Fruit fly (Drosophila melanogaster): Measurements from ENCODE around the gene Pi4KIIIalpha.
A peak's percentile ranks its signal among the peaks of the same experiment; 100 is the strongest.

DNA sequence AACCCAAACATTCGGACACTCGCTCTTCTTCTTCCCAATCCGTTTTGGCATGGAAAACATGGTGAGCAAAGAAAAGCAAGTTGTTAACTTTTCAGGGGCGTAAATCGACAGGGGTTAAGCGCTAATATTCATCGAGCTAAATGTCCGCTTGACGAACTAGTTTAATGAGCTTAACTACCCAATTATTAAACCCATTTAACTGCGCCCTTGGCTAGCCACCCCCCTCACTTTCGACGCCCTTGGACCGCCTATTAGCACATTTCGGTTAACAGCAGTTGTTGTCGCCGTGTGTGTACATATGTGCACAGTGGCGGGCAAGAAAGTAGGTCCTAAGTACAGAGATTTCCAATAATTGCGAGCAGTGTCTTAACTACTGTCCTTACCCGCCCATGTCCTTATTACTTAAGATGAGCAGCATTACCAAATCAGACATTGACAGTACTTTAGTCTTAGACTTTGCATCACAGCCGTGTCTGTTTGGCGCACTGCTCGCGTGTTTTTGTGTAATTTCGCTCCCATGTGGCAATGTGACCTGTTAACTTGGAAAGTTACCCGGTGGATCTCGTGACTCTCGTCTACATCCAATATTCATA lies 35.1 kb upstream of the Pi4KIIIalpha start:
- peak; percentile 92 for TF ChIP-seq CG7101 (tag; optimal IDR thresholded peaks at IDR 0.05)
- peak; percentile 24 for TF ChIP-seq CG5204 (GFP tag; optimal IDR thresholded peaks at IDR 0.05)
- peak; percentile 75 for TF ChIP-seq Crg-1 (GFP tag; optimal IDR thresholded peaks at IDR 0.05)
- TF ChIP-seq Mnt (GFP tag; optimal IDR thresholded peaks at IDR 0.05), result peak; percentile 54
- TF ChIP-seq CG1620 (GFP tag; optimal IDR thresholded peaks at IDR 0.05), result peak; percentile 60
